Worm (Caenorhabditis elegans): ENCODE results near the gene C52B9.10.

DNA sequence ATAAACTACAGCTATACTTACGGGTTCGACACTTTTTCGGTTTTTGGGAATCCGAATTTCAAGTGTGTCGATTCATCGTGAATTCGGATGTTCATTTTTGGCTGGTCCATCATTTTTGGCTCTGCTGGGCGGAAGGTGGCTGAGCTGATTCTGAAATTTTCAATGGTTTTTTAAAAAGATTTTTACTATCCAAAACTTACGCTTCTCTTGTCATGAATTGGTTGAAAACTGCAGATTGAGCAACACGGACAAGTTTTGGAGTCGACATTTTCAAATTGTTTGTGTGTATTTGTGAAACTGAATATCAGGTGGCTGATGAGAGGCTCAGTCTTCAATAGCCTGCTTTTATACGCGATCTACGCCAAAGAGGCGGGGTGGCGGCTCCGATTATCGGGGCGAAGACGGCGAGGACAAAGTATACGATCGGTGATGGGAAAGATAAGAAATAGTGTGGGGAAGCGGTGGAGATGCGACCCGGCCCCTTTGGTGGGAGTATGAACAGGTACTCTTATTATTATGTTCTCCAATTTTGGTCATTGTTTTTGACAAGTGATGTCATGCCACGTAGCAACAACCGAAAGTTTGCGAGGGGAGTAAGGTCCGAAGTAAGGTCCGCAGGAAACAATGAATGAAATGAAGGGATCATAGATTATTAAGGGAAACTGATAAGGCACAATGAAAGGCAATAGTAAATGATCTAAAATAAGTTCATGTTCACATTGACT is 26.7 kb upstream of the C52B9.10 start, which contains the start of gene F48D6.4:
- TF ChIP-seq ztf-29 (GFP tag; IDR thresholded peaks at IDR 0.05) (no peak), flt-1 (GFP tag; IDR thresholded peaks at IDR 0.05) (no peak), tab-1 (GFP tag; IDR thresholded peaks at IDR 0.05) (no peak)
